Worm (Caenorhabditis elegans) whole organism, young adult: ENCODE results near the gene fkh-2.

Source experiments
- F22D6.2 ChIP-seq: sonication (generic microtip); optimal IDR thresholded peaks from 2 replicates; lab custom pipeline; 2016; ENCODE audit warnings: mild to moderate bottlenecking, missing genetic modification characterization, missing compliant biosample characterization
- F33H1.4 ChIP-seq: fragments of 200-800 bp; sonication (Bioruptor generic); IDR thresholded peaks from 2 replicates; pipeline ENCODE4 v1.3.6; 2022; ENCODE audit warnings: missing genetic modification reagents, missing genetic modification characterization, missing compliant biosample characterization
- F39B2.1 ChIP-seq: fragments of 200-800 bp; sonication (Bioruptor generic); IDR thresholded peaks from 2 replicates; pipeline ENCODE4 v1.3.6; 2022; ENCODE audit warnings: missing genetic modification reagents, missing genetic modification characterization, missing compliant biosample characterization
- ama-1 ChIP-seq, 3 experiments: fragments of 150-350 bp in 1 of 3; sonication (generic microtip) in 2 of 3; optimal IDR thresholded peaks; 2 replicates each; lab custom pipeline; 2014 to 2018; ENCODE audit warnings: missing biosample characterization in 2 of 3, missing genetic modification characterization in 2 of 3, missing genetic modification reagents in 2 of 3
- aptf-3 ChIP-seq: fragments of 200-800 bp; sonication (Bioruptor generic); IDR thresholded peaks from 2 replicates; pipeline ENCODE4 v1.3.6; 2022; ENCODE audit warnings: missing genetic modification characterization, missing compliant biosample characterization
- attf-3 ChIP-seq: fragments of 200-800 bp; sonication (Bioruptor generic); conservative IDR thresholded peaks from 2 replicates; pipeline ENCODE4 v1.3.6; 2022; ENCODE audit warnings: missing genetic modification reagents, missing genetic modification characterization, missing compliant biosample characterization
- attf-5 ChIP-seq: fragments of 200-800 bp; sonication (Bioruptor generic); optimal IDR thresholded peaks from 2 replicates; lab custom pipeline; 2018; ENCODE audit warnings: mild to moderate bottlenecking, missing genetic modification characterization, missing compliant biosample characterization
- attf-6 ChIP-seq: fragments of 200-800 bp; sonication (Bioruptor generic); IDR thresholded peaks from 2 replicates; pipeline ENCODE4 v1.3.6; 2022; ENCODE audit warnings: missing genetic modification reagents, missing genetic modification characterization, missing compliant biosample characterization
- bed-2 ChIP-seq: fragments of 200-800 bp; sonication (Bioruptor generic); IDR thresholded peaks from 2 replicates; pipeline ENCODE4 v1.3.6; 2022; ENCODE audit warnings: missing genetic modification reagents, missing genetic modification characterization, missing compliant biosample characterization
- cebp-1 ChIP-seq, 2 experiments: fragments of 200-800 bp in 1 of 2; sonication (Bioruptor generic) in 1 of 2; sonication (generic microtip) in 1 of 2; IDR thresholded peaks in 1 of 2; optimal IDR thresholded peaks in 1 of 2; 2 replicates each; pipeline versions ENCODE4 v1.3.6 to Lab custom; 2017 to 2022; ENCODE audit warnings: missing compliant biosample characterization in 2 of 2, missing genetic modification characterization in 2 of 2, mild to moderate bottlenecking in 1 of 2, missing genetic modification reagents in 1 of 2, moderate library complexity in 1 of 2
- ceh-91 ChIP-seq: fragments of 200-800 bp; sonication (Bioruptor generic); IDR thresholded peaks from 2 replicates; pipeline ENCODE4 v1.3.6; 2022; ENCODE audit warnings: missing genetic modification reagents, missing genetic modification characterization, missing compliant biosample characterization
- die-1 ChIP-seq: sonication (generic microtip); optimal IDR thresholded peaks from 2 replicates; lab custom pipeline; 2016; ENCODE audit warnings: missing genotype, mild to moderate bottlenecking, missing genetic modification characterization, missing compliant biosample characterization
- fkh-3 ChIP-seq: sonication (generic microtip); optimal IDR thresholded peaks from 2 replicates; lab custom pipeline; 2016; ENCODE audit warnings: mild to moderate bottlenecking, missing genetic modification characterization, missing compliant biosample characterization
- gei-17 ChIP-seq: fragments of 200-800 bp; sonication (Bioruptor generic); optimal IDR thresholded peaks from 2 replicates; lab custom pipeline; 2018; ENCODE audit warnings: mild to moderate bottlenecking, missing genetic modification characterization, missing compliant biosample characterization
- let-607 ChIP-seq, 2 experiments: fragments of 200-800 bp in 1 of 2; sonication (Bioruptor generic) in 1 of 2; sonication (generic microtip) in 1 of 2; optimal IDR thresholded peaks; 2 replicates each; lab custom pipeline; 2016 to 2018; ENCODE audit warnings: mild to moderate bottlenecking in 2 of 2, missing compliant biosample characterization in 2 of 2, missing genetic modification characterization in 2 of 2, moderate library complexity in 2 of 2, missing genotype in 1 of 2
- mel-28 ChIP-seq: sonication (generic microtip); optimal IDR thresholded peaks from 2 replicates; lab custom pipeline; 2016; ENCODE audit warnings: borderline replicate concordance, mild to moderate bottlenecking, missing genetic modification characterization, missing compliant biosample characterization
- nhr-120 ChIP-seq: fragments of 200-800 bp; sonication (Bioruptor generic); IDR thresholded peaks from 2 replicates; pipeline ENCODE4 v1.3.6; 2022; ENCODE audit warnings: missing genetic modification characterization, missing compliant biosample characterization
- nhr-80 ChIP-seq: sonication (generic microtip); optimal IDR thresholded peaks from 2 replicates; lab custom pipeline; 2016; ENCODE audit warnings: missing genetic modification characterization, missing compliant biosample characterization
- rcor-1 ChIP-seq: fragments of 200-800 bp; sonication (Bioruptor generic); IDR thresholded peaks from 2 replicates; pipeline ENCODE4 v1.3.6; 2022; ENCODE audit warnings: missing genetic modification reagents, missing genetic modification characterization, missing compliant biosample characterization
- repo-1 ChIP-seq: sonication (generic microtip); optimal IDR thresholded peaks from 2 replicates; lab custom pipeline; 2017; ENCODE audit warnings: mild to moderate bottlenecking, missing genetic modification characterization, missing compliant biosample characterization
- sdz-38 ChIP-seq: sonication (generic microtip); optimal IDR thresholded peaks from 2 replicates; lab custom pipeline; 2016; ENCODE audit warnings: missing genotype, missing genetic modification characterization, missing compliant biosample characterization
- sea-2 ChIP-seq: fragments of 200-800 bp; sonication (Bioruptor generic); IDR thresholded peaks from 2 replicates; pipeline ENCODE4 v1.3.6; 2022; ENCODE audit warnings: missing genetic modification characterization, missing compliant biosample characterization
- snpc-1.3 ChIP-seq: sonication (generic microtip); optimal IDR thresholded peaks from 2 replicates; lab custom pipeline; 2017; ENCODE audit warnings: missing genetic modification characterization, mild to moderate bottlenecking, missing compliant biosample characterization, antibody characterized with exemption, moderate library complexity, missing genotype, missing genetic modification reagents; ENCODE audit not compliant: insufficient read depth
- snpc-3.4 ChIP-seq: sonication (generic microtip); optimal IDR thresholded peaks from 2 replicates; lab custom pipeline; 2017; ENCODE audit warnings: missing genetic modification characterization, mild to moderate bottlenecking, missing compliant biosample characterization, antibody characterized with exemption, moderate library complexity, missing genotype, missing genetic modification reagents
- tbp1 ChIP-seq: fragments of 200-800 bp; sonication (Bioruptor generic); optimal IDR thresholded peaks from 2 replicates; lab custom pipeline; 2018; ENCODE audit warnings: mild to moderate bottlenecking, missing genetic modification characterization, missing compliant biosample characterization
- tbx-9 ChIP-seq: sonication (generic microtip); optimal IDR thresholded peaks from 2 replicates; lab custom pipeline; 2016; ENCODE audit warnings: borderline replicate concordance, missing genetic modification characterization, inconsistent platforms, missing compliant biosample characterization
- xnd-1 ChIP-seq: sonication (generic microtip); optimal IDR thresholded peaks from 2 replicates; lab custom pipeline; 2016; ENCODE audit warnings: missing genotype, missing genetic modification reagents, missing genetic modification characterization, missing compliant biosample characterization
- zim-3 ChIP-seq: sonication (generic microtip); optimal IDR thresholded peaks from 2 replicates; lab custom pipeline; 2017; ENCODE audit warnings: mild to moderate bottlenecking, missing genetic modification characterization, moderate library complexity, missing compliant biosample characterization
- ztf-22 ChIP-seq: fragments of 200-800 bp; sonication (Bioruptor generic); optimal IDR thresholded peaks from 2 replicates; lab custom pipeline; 2018; ENCODE audit warnings: mild to moderate bottlenecking, missing genetic modification characterization, moderate library complexity, missing compliant biosample characterization
- ztf-25 ChIP-seq: fragments of 200-800 bp; sonication (Bioruptor generic); IDR thresholded peaks from 2 replicates; pipeline ENCODE4 v1.3.6; 2022; ENCODE audit warnings: missing genetic modification reagents, missing genetic modification characterization, missing compliant biosample characterization
- ztf-3 ChIP-seq: fragments of 200-800 bp; sonication (Bioruptor generic); optimal IDR thresholded peaks from 2 replicates; lab custom pipeline; 2018; ENCODE audit warnings: mild to moderate bottlenecking, missing genetic modification characterization, missing compliant biosample characterization

fkh-2 gene

ce11 chrX:3785111-3785808 lies 43.1 kb upstream of the fkh-2 start:
- TF ChIP-seq snpc-1.3 (tag; lab: Kevin White, UChicago): no peak
- TF ChIP-seq cebp-1 (GFP tag; IDR thresholded peaks at IDR 0.05; lab: Robert Waterston, UW): peak; percentile 31; the same call in 1 of the 2 replicates
- peak; percentile 58 for TF ChIP-seq cebp-1 (tag; optimal IDR thresholded peaks at IDR 0.05; lab: Kevin White, UChicago)

ce11 chrX:3783659-3784058 lies 41.5 kb upstream of the fkh-2 start:
- TF ChIP-seq F39B2.1 (GFP tag; lab: Robert Waterston, UW): no peak

ce11 chrX:3781040-3781439 lies 38.9 kb upstream of the fkh-2 start, which contains the start of gene marg-1:
TSS of gene marg-1 (minus strand) at chrX:3781140.
- TF ChIP-seq ztf-22 (GFP tag; lab: Kevin White, UChicago): no peak
- no peak for TF ChIP-seq attf-3
- no peak for TF ChIP-seq fkh-3
- TF ChIP-seq xnd-1 (tag; lab: Kevin White, UChicago): no peak
- TF ChIP-seq aptf-3 (GFP tag; lab: Robert Waterston, UW): no peak
- no peak for TF ChIP-seq mel-28
- no peak for TF ChIP-seq attf-5 (GFP tag; lab: Kevin White, UChicago)
- no peak for TF ChIP-seq ztf-25 (GFP tag; lab: Robert Waterston, UW)
- TF ChIP-seq tbx-9: no peak
- no peak for TF ChIP-seq bed-2 (GFP tag; lab: Robert Waterston, UW)
- TF ChIP-seq tbp1 (GFP tag; lab: Kevin White, UChicago): no peak
- no peak for TF ChIP-seq ztf-3 (GFP tag; lab: Kevin White, UChicago)
- TF ChIP-seq F22D6.2 (tag; lab: Kevin White, UChicago): no peak
- no peak for TF ChIP-seq gei-17 (GFP tag; lab: Kevin White, UChicago)
- no peak for TF ChIP-seq repo-1 (tag; lab: Kevin White, UChicago)
- no peak for TF ChIP-seq die-1
- no peak for TF ChIP-seq rcor-1 (GFP tag; lab: Robert Waterston, UW)

- no peak for TF ChIP-seq attf-6 (GFP tag; lab: Robert Waterston, UW)
- no peak for TF ChIP-seq ama-1 (optimal IDR thresholded peaks at IDR 0.05; lab: Kevin White, UChicago)
- no peak for TF ChIP-seq ama-1 (GFP tag; optimal IDR thresholded peaks at IDR 0.05; lab: Kevin White, UChicago)
- TF ChIP-seq nhr-120: no peak
- TF ChIP-seq ceh-91 (GFP tag; lab: Robert Waterston, UW): no peak
- TF ChIP-seq snpc-3.4: no peak
- TF ChIP-seq mel-28: no peak
- no peak for TF ChIP-seq nhr-80 (tag; lab: Kevin White, UChicago)
- TF ChIP-seq sea-2 (GFP tag; lab: Robert Waterston, UW): no peak
- TF ChIP-seq tbx-9: no peak
- no peak for TF ChIP-seq F33H1.4 (GFP tag; lab: Robert Waterston, UW)
- TF ChIP-seq sdz-38 (tag; lab: Kevin White, UChicago): no peak
Observed at ce11 chrX:3773233-3773632, 31.1 kb upstream of the fkh-2 start.

ce11 chrX:3772405-3772804 lies 30.3 kb upstream of the fkh-2 start, which contains the start of gene F47B7.2:
TSS of gene F47B7.2 (plus strand) at chrX:3772762.
- TF ChIP-seq zim-3 (tag; lab: Kevin White, UChicago): no peak
- TF ChIP-seq let-607 (tag; optimal IDR thresholded peaks at IDR 0.05; lab: Kevin White, UChicago): peak; percentile 85 to 91
- TF ChIP-seq, all 124 proteins: peak for 1
